Fruit fly (Drosophila melanogaster) whole organism, pupa: ENCODE measurements around the gene CG7320.

Experiments
- CG10348 ChIP-seq: fragments of 200-800 bp; sonication (Bioruptor generic); IDR thresholded peaks from 2 replicates; pipeline ENCODE4 v1.3.6; 2022; ENCODE audit warnings: missing biosample characterization, missing genetic modification characterization
- CG34367 ChIP-seq: fragments of 200-800 bp; sonication (Bioruptor generic); optimal IDR thresholded peaks from 2 replicates; lab custom pipeline; 2018; ENCODE audit warnings: missing biosample characterization, mild to moderate bottlenecking, missing genetic modification characterization
- CG4496 ChIP-seq: fragments of 200-800 bp; sonication (Bioruptor generic); IDR thresholded peaks from 3 replicates; pipeline ENCODE4 v1.3.6; 2022; ENCODE audit warnings: missing biosample characterization, missing genetic modification characterization
- CG8159 ChIP-seq: fragments of 200-800 bp; sonication (Bioruptor generic); optimal IDR thresholded peaks from 3 replicates; lab custom pipeline; 2018; ENCODE audit warnings: missing biosample characterization, mild to moderate bottlenecking, missing genetic modification characterization, moderate library complexity
- Pif1A ChIP-seq: fragments of 200-800 bp; sonication (Bioruptor generic); optimal IDR thresholded peaks from 3 replicates; lab custom pipeline; 2016; ENCODE audit warnings: missing biosample characterization, missing genetic modification characterization
- fd96Ca ChIP-seq: fragments of 200-800 bp; sonication (Bioruptor generic); IDR thresholded peaks from 3 replicates; pipeline ENCODE4 v1.3.6; 2022; ENCODE audit warnings: missing biosample characterization, missing genetic modification characterization
- gl ChIP-seq: fragments of 200-800 bp; sonication (Bioruptor generic); optimal IDR thresholded peaks from 2 replicates; lab custom pipeline; 2018; ENCODE audit warnings: missing biosample characterization, mild to moderate bottlenecking, missing genetic modification characterization

dm6 chr3L:18236648-18236980 is 35.3 kb downstream of the CG7320 start:
- TF ChIP-seq fd96Ca (0 out of 3 replicates have a peak, but pooled peaks have one; percentile 20), CG10348 (GFP tag; lab: Robert Waterston, UW) (no peak), CG34367 (no peak), Pif1A (GFP tag; lab: Kevin White, UChicago) (no peak), gl (no peak), CG4496 (GFP tag; lab: Robert Waterston, UW) (no peak), CG8159 (no peak)
